Worm (Caenorhabditis elegans): ENCODE results near the gene mig-38.

- TF ChIP-seq nhr-11 (tag; optimal IDR thresholded peaks at IDR 0.05) (no peak), pqm-1 (tag; optimal IDR thresholded peaks at IDR 0.05) (no peak), syd-9 (tag; optimal IDR thresholded peaks at IDR 0.05) (no peak)
Observed at ce11 chrIV:11568249-11568940, 25.6 kb upstream of the mig-38 start.
